Worm (Caenorhabditis elegans) whole organism, early embryonic: ENCODE results near the gene str-78.
"Not testable (repeated sequence)": the region's sequence is repeated elsewhere in the genome, so short reads cannot be mapped to it uniquely, and the experiment has no call there.

Source experiments
- B0310.2 ChIP-seq: sonication (generic microtip); optimal IDR thresholded peaks from 2 replicates; lab custom pipeline; 2016; ENCODE audit warnings: mild to moderate bottlenecking, missing genetic modification characterization, missing compliant biosample characterization
- F13C5.2 ChIP-seq: sonication (generic microtip); optimal IDR thresholded peaks from 2 replicates; lab custom pipeline; 2017; ENCODE audit warnings: mild to moderate bottlenecking, missing genetic modification characterization, inconsistent platforms, missing compliant biosample characterization
- aly-1 ChIP-seq: sonication (generic microtip); optimal IDR thresholded peaks from 2 replicates; lab custom pipeline; 2016; ENCODE audit warnings: missing genetic modification characterization, missing compliant biosample characterization
- ama-1 ChIP-seq: fragments of 150-350 bp; optimal IDR thresholded peaks from 2 replicates; lab custom pipeline; 2014
- ceh-36 ChIP-seq: sonication (generic microtip); optimal IDR thresholded peaks from 2 replicates; lab custom pipeline; 2016; ENCODE audit warnings: missing genetic modification characterization, inconsistent platforms, missing compliant biosample characterization
- hmg-4 ChIP-seq: fragments of 200-800 bp; sonication (Bioruptor generic); optimal IDR thresholded peaks from 2 replicates; lab custom pipeline; 2018; ENCODE audit warnings: mild to moderate bottlenecking, missing genetic modification characterization, missing compliant biosample characterization
- scrt-1 ChIP-seq: fragments of 200-800 bp; sonication (Bioruptor generic); IDR thresholded peaks from 2 replicates; pipeline ENCODE4 v1.3.6; 2022; ENCODE audit warnings: missing genetic modification characterization, missing compliant biosample characterization
- tra-4 ChIP-seq: sonication (generic microtip); optimal IDR thresholded peaks from 2 replicates; lab custom pipeline; 2017; ENCODE audit warnings: missing genetic modification characterization, missing compliant biosample characterization

DNA sequence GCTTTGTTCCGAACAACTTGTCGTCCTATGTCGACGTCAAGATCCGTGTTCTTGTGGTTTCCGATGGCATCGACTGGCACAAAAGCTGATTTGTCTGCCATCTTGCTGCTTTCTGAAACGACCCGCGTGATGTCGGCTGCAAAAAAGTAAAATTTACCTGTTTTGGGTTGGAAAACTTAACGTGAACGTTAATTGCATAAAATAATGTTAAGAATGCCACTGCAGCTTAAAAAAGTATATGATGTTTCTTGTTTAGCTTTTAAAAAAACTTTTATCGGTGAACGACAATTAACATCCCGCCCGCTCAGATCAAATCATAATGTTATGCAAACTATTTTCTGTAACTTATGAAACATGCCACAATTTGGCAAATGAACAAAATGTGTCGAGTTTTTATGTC lies 13.1 kb downstream of the str-78 start, which contains the start of gene M199.8:
- not testable (repeated sequence) for TF ChIP-seq tra-4; aly-1 (tag; lab: Kevin White, UChicago); scrt-1; ama-1 (lab: Kevin White, UChicago); B0310.2; F13C5.2 (tag; lab: Kevin White, UChicago); ceh-36; hmg-4
